Fruit fly (Drosophila melanogaster) whole organism, embryonic: ENCODE measurements around the gene Charon.

Experiments used
- Asciz ChIP-seq: fragments of 200-800 bp; sonication (Bioruptor generic); optimal IDR thresholded peaks from 2 replicates; lab custom pipeline; 2017; ENCODE audit warnings: missing biosample characterization, mild to moderate bottlenecking, missing genetic modification characterization, missing genetic modification reagents
- Atf-2 ChIP-seq: fragments of 200-800 bp; sonication (Bioruptor generic); optimal IDR thresholded peaks from 2 replicates; lab custom pipeline; 2016; ENCODE audit warnings: missing biosample characterization, missing genetic modification characterization
- Blimp-1 ChIP-seq: fragments of 200-800 bp; sonication (Bioruptor generic); optimal IDR thresholded peaks from 3 replicates; lab custom pipeline; 2018; ENCODE audit warnings: missing biosample characterization, missing genetic modification characterization, mild to moderate bottlenecking, moderate library complexity, missing genetic modification reagents
- CG1024 ChIP-seq: fragments of 200-800 bp; sonication (Bioruptor generic); IDR thresholded peaks from 2 replicates; pipeline ENCODE4 v1.3.6; 2022; ENCODE audit warnings: missing biosample characterization, missing genetic modification characterization
- CG11085 ChIP-seq: fragments of 200-800 bp; sonication (Bioruptor generic); IDR thresholded peaks from 2 replicates; pipeline ENCODE4 v1.3.6; 2022; ENCODE audit warnings: missing biosample characterization, missing genetic modification characterization
- CG11093 ChIP-seq: fragments of 200-800 bp; sonication (Bioruptor generic); IDR thresholded peaks from 3 replicates; pipeline ENCODE4 v1.3.6; 2022; ENCODE audit warnings: missing biosample characterization, missing genetic modification characterization
- CG12104 ChIP-seq: fragments of 200-800 bp; sonication (Bioruptor generic); optimal IDR thresholded peaks from 3 replicates; lab custom pipeline; 2016; ENCODE audit warnings: missing biosample characterization, missing genetic modification characterization
- CG14014 ChIP-seq: fragments of 200-800 bp; sonication (Bioruptor generic); IDR thresholded peaks from 2 replicates; pipeline ENCODE4 v1.3.6; 2022; ENCODE audit warnings: missing biosample characterization, missing genetic modification characterization
- CG14710 ChIP-seq: fragments of 200-800 bp; sonication (Bioruptor generic); optimal IDR thresholded peaks from 3 replicates; lab custom pipeline; 2019; ENCODE audit warnings: missing biosample characterization, mild to moderate bottlenecking, missing genetic modification characterization, moderate library complexity
- CG14860 ChIP-seq: fragments of 200-800 bp; sonication (Bioruptor generic); IDR thresholded peaks from 3 replicates; pipeline ENCODE4 v1.3.6; 2022; ENCODE audit warnings: missing biosample characterization, missing genetic modification characterization; ENCODE audit not compliant: partially characterized antibody
- CG1529 ChIP-seq: fragments of 200-800 bp; sonication (Bioruptor generic); optimal IDR thresholded peaks from 3 replicates; lab custom pipeline; 2018; ENCODE audit warnings: missing biosample characterization, missing genetic modification characterization
- CG1602 ChIP-seq: fragments of 200-800 bp; sonication (Bioruptor generic); optimal IDR thresholded peaks from 3 replicates; lab custom pipeline; 2016; ENCODE audit warnings: missing biosample characterization, missing genetic modification characterization
- CG1647 ChIP-seq: fragments of 200-800 bp; sonication (Bioruptor generic); optimal IDR thresholded peaks from 3 replicates; lab custom pipeline; 2016; ENCODE audit warnings: missing biosample characterization, missing genetic modification characterization
- CG16779 ChIP-seq: fragments of 200-800 bp; sonication (Bioruptor generic); IDR thresholded peaks from 2 replicates; pipeline ENCODE4 v1.3.6; 2022; ENCODE audit warnings: missing biosample characterization, missing genetic modification characterization
- CG17912 ChIP-seq: fragments of 200-800 bp; sonication (Bioruptor generic); optimal IDR thresholded peaks from 2 replicates; lab custom pipeline; 2018; ENCODE audit warnings: missing biosample characterization, mild to moderate bottlenecking, missing genetic modification characterization
- CG18262 ChIP-seq: fragments of 200-800 bp; optimal IDR thresholded peaks from 3 replicates; lab custom pipeline; 2019; ENCODE audit warnings: missing biosample characterization, mild to moderate bottlenecking, missing genetic modification characterization, moderate library complexity
- CG18599 ChIP-seq: fragments of 200-800 bp; sonication (Bioruptor generic); optimal IDR thresholded peaks from 3 replicates; lab custom pipeline; 2017; ENCODE audit warnings: missing biosample characterization, missing genetic modification characterization, mild to moderate bottlenecking, moderate library complexity, missing genetic modification reagents
- CG31224 ChIP-seq: fragments of 200-800 bp; sonication (Bioruptor generic); IDR thresholded peaks from 2 replicates; pipeline ENCODE4 v1.3.6; 2022; ENCODE audit warnings: missing biosample characterization, missing genetic modification characterization
- CG31441 ChIP-seq: fragments of 200-800 bp; sonication (Bioruptor generic); IDR thresholded peaks from 2 replicates; pipeline ENCODE4 v1.3.6; 2022; ENCODE audit warnings: missing biosample characterization, missing genetic modification characterization
- CG32772 ChIP-seq: fragments of 200-800 bp; sonication (Bioruptor generic); IDR thresholded peaks from 2 replicates; pipeline ENCODE4 v1.3.6; 2022; ENCODE audit warnings: missing biosample characterization, missing genetic modification characterization
- CG4282 ChIP-seq: fragments of 200-800 bp; sonication (Bioruptor generic); optimal IDR thresholded peaks from 2 replicates; lab custom pipeline; 2016; ENCODE audit warnings: missing biosample characterization, missing genetic modification characterization
- CG8359 ChIP-seq: fragments of 200-800 bp; sonication (Bioruptor generic); optimal IDR thresholded peaks from 2 replicates; lab custom pipeline; 2017; ENCODE audit warnings: missing biosample characterization, mild to moderate bottlenecking, missing genetic modification characterization, borderline replicate concordance
- CkIIα-i1 ChIP-seq: fragments of 200-800 bp; sonication (Bioruptor generic); IDR thresholded peaks from 2 replicates; pipeline ENCODE4 v1.3.6; 2022; ENCODE audit warnings: missing biosample characterization, missing genetic modification characterization
- Dek ChIP-seq: fragments of 200-800 bp; sonication (Bioruptor generic); optimal IDR thresholded peaks from 3 replicates; lab custom pipeline; 2019; ENCODE audit warnings: missing biosample characterization, mild to moderate bottlenecking, missing genetic modification characterization, moderate library complexity
- Dref ChIP-seq: fragments of 200-800 bp; sonication (Bioruptor generic); IDR thresholded peaks from 2 replicates; pipeline ENCODE4 v1.3.6; 2022; ENCODE audit warnings: missing biosample characterization, missing genetic modification characterization
- HmgZ ChIP-seq: fragments of 200-800 bp; sonication (Bioruptor generic); optimal IDR thresholded peaks from 2 replicates; lab custom pipeline; 2018; ENCODE audit warnings: missing biosample characterization, mild to moderate bottlenecking, missing genetic modification characterization
- Hmx ChIP-seq: fragments of 200-800 bp; sonication (Bioruptor generic); optimal IDR thresholded peaks from 2 replicates; lab custom pipeline; 2016; ENCODE audit warnings: missing biosample characterization, missing genetic modification characterization
- MBD-R2 ChIP-seq: fragments of 200-800 bp; sonication (Bioruptor generic); IDR thresholded peaks from 2 replicates; pipeline ENCODE4 v1.3.6; 2022; ENCODE audit warnings: missing biosample characterization, missing genetic modification characterization
- NFAT ChIP-seq: fragments of 200-800 bp; sonication (Bioruptor generic); IDR thresholded peaks from 2 replicates; pipeline ENCODE4 v1.3.6; 2022; ENCODE audit warnings: missing biosample characterization, missing genetic modification characterization
- YL-1 ChIP-seq: fragments of 200-800 bp; sonication (Bioruptor generic); optimal IDR thresholded peaks from 3 replicates; lab custom pipeline; 2017; ENCODE audit warnings: missing biosample characterization, mild to moderate bottlenecking, missing genetic modification characterization
- ac ChIP-seq: fragments of 200-800 bp; sonication (Bioruptor generic); optimal IDR thresholded peaks from 3 replicates; lab custom pipeline; 2017; ENCODE audit warnings: missing biosample characterization, mild to moderate bottlenecking, missing genetic modification characterization
- ase ChIP-seq: fragments of 200-800 bp; sonication (Bioruptor generic); IDR thresholded peaks from 3 replicates; pipeline ENCODE4 v1.3.6; 2022; ENCODE audit warnings: missing biosample characterization, missing genetic modification characterization
- ato ChIP-seq: fragments of 200-800 bp; sonication (Bioruptor generic); IDR thresholded peaks from 2 replicates; pipeline ENCODE4 v1.3.6; 2022; ENCODE audit warnings: missing biosample characterization, missing genetic modification characterization; ENCODE audit not compliant: partially characterized antibody
- bab2 ChIP-seq: fragments of 200-800 bp; sonication (Bioruptor generic); optimal IDR thresholded peaks from 2 replicates; lab custom pipeline; 2016; ENCODE audit warnings: missing biosample characterization, missing genetic modification characterization
- cato ChIP-seq: fragments of 200-800 bp; sonication (Bioruptor generic); optimal IDR thresholded peaks from 2 replicates; lab custom pipeline; 2016; ENCODE audit warnings: missing biosample characterization, missing genetic modification characterization, borderline replicate concordance
- chinmo ChIP-seq: fragments of 200-800 bp; sonication (Bioruptor generic); IDR thresholded peaks from 4 replicates; pipeline ENCODE4 v1.3.6; 2022; ENCODE audit warnings: missing biosample characterization, missing genetic modification characterization; ENCODE audit not compliant: partially characterized antibody
- croc ChIP-seq: fragments of 200-800 bp; sonication (Bioruptor generic); conservative IDR thresholded peaks from 3 replicates; pipeline ENCODE4 v1.3.6; 2022; ENCODE audit warnings: missing biosample characterization, missing genetic modification characterization
- ftz-f1 ChIP-seq: fragments of 200-800 bp; sonication (Bioruptor generic); optimal IDR thresholded peaks from 2 replicates; lab custom pipeline; 2016; ENCODE audit warnings: missing biosample characterization, missing genetic modification characterization
- gem ChIP-seq: fragments of 200-800 bp; sonication (Bioruptor generic); optimal IDR thresholded peaks from 2 replicates; lab custom pipeline; 2019; ENCODE audit warnings: missing biosample characterization, mild to moderate bottlenecking, missing genetic modification characterization, moderate library complexity
- insv ChIP-seq, 2 experiments: fragments of 200-800 bp; sonication (Bioruptor generic); optimal IDR thresholded peaks; 3 replicates each; lab custom pipeline; 2016 to 2018; ENCODE audit warnings: missing biosample characterization in 2 of 2, missing genetic modification characterization in 2 of 2
- kay ChIP-seq: fragments of 200-800 bp; sonication (Bioruptor generic); optimal IDR thresholded peaks from 2 replicates; lab custom pipeline; 2016; ENCODE audit warnings: missing biosample characterization, missing genetic modification characterization
- oc ChIP-seq: fragments of 200-800 bp; sonication (Bioruptor generic); optimal IDR thresholded peaks from 2 replicates; lab custom pipeline; 2018; ENCODE audit warnings: missing biosample characterization, mild to moderate bottlenecking, missing genetic modification characterization, moderate library complexity
- sim ChIP-seq: fragments of 200-800 bp; sonication (Bioruptor generic); IDR thresholded peaks from 2 replicates; pipeline ENCODE4 v1.3.6; 2022; ENCODE audit warnings: missing biosample characterization, missing genetic modification characterization
- slbo ChIP-seq: fragments of 200-800 bp; sonication (Bioruptor generic); IDR thresholded peaks from 2 replicates; pipeline ENCODE4 v1.3.6; 2022; ENCODE audit warnings: missing biosample characterization, missing genetic modification characterization
- slou ChIP-seq: fragments of 200-800 bp; sonication (Bioruptor generic); optimal IDR thresholded peaks from 3 replicates; lab custom pipeline; 2016; ENCODE audit warnings: missing biosample characterization, missing genetic modification characterization
- sna ChIP-seq: fragments of 200-800 bp; sonication (Bioruptor generic); IDR thresholded peaks from 2 replicates; pipeline ENCODE4 v1.3.6; 2022; ENCODE audit warnings: missing biosample characterization, missing genetic modification characterization; ENCODE audit not compliant: partially characterized antibody
- sr ChIP-seq: fragments of 200-800 bp; sonication (Bioruptor generic); IDR thresholded peaks from 3 replicates; pipeline ENCODE4 v1.3.6; 2022; ENCODE audit warnings: missing biosample characterization, missing genetic modification characterization
- stwl ChIP-seq: fragments of 200-800 bp; sonication (Bioruptor generic); optimal IDR thresholded peaks from 3 replicates; lab custom pipeline; 2018; ENCODE audit warnings: missing biosample characterization, mild to moderate bottlenecking, missing genetic modification characterization, moderate library complexity
- ttk ChIP-seq: fragments of 200-800 bp; sonication (Bioruptor generic); IDR thresholded peaks from 2 replicates; pipeline ENCODE4 v2.1.2; 2022; ENCODE audit warnings: missing biosample characterization, missing genetic modification characterization
- zfh2 ChIP-seq: fragments of 200-800 bp; sonication (Bioruptor generic); optimal IDR thresholded peaks from 2 replicates; lab custom pipeline; 2016; ENCODE audit warnings: missing biosample characterization, missing genetic modification characterization

Gene Charon

DNA sequence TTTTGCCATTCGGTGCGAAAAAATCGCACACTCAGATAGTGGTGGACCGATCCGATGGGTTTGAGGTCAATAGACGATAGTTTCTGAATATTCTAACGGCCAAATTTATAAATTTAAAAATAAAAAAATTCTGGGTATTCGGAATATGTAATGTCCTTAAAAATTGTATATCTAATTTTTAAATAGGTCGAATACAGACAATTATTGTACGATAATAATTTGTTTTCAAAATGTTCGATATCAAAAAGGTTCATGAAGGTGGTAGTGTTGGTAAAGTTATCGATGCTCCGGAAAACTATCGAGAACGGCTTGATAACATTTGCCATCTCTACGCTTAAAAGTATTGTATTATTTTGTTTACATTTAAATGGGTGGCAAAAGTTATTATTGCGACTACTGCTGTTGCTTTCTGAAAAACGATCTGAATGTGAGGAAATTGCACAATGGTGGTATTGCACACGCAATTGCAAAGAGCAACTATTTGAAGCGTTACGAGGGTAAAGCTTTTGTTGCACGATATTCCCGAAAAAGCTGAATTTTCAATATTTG lies 2.7 kb downstream of the Charon start, which contains the start of the genes CG31922 and Plap (continued):
- TF ChIP-seq CG16779 (GFP tag; lab: Robert Waterston, UW) = no peak
- TF ChIP-seq Atf-2 = peak; percentile 32
- TF ChIP-seq YL-1 (GFP tag; lab: Kevin White, UChicago) = peak; percentile 74
- TF ChIP-seq CG31441 (GFP tag; lab: Robert Waterston, UW) = no peak; the same call in 1 of the 2 replicates
- TF ChIP-seq CG11093 (GFP tag; lab: Robert Waterston, UW) = no peak
- peak; percentile 78 for TF ChIP-seq MBD-R2
- peak; percentile 23; the same call in 1 of the 3 replicates for TF ChIP-seq croc (GFP tag; lab: Robert Waterston, UW)
- peak; percentile 66 for TF ChIP-seq Dref
- TF ChIP-seq CG1024 (GFP tag; lab: Robert Waterston, UW) = no peak
- TF ChIP-seq NFAT (GFP tag; lab: Robert Waterston, UW) = 0 out of 2 replicates have a peak, but pooled peaks have one; percentile 30
- TF ChIP-seq Dek (tag; lab: Kevin White, UChicago) = peak; percentile 67
- TF ChIP-seq CG8359 (GFP tag; lab: Kevin White, UChicago) = no peak
- no peak for TF ChIP-seq CG32772 (GFP tag; lab: Robert Waterston, UW)
- TF ChIP-seq gem = no peak
- peak; percentile 68 for TF ChIP-seq ftz-f1 (GFP tag; lab: Kevin White, UChicago)
- TF ChIP-seq CG1529 (GFP tag; lab: Kevin White, UChicago) = no peak
- TF ChIP-seq slbo (GFP tag; lab: Robert Waterston, UW) = peak; percentile 80
- TF ChIP-seq CG12104 (GFP tag; lab: Kevin White, UChicago) = peak; percentile 56
- peak; percentile 90 for TF ChIP-seq sna (GFP tag; lab: Robert Waterston, UW)
- TF ChIP-seq sim (GFP tag; lab: Robert Waterston, UW) = no peak
- TF ChIP-seq ato (GFP tag; lab: Robert Waterston, UW) = peak; percentile 53
- peak; percentile 68 for TF ChIP-seq slou
- peak; percentile 69 for TF ChIP-seq CG1647 (GFP tag; lab: Kevin White, UChicago)
- peak; percentile 73 for TF ChIP-seq HmgZ (tag; lab: Kevin White, UChicago)
- peak; percentile 62 for TF ChIP-seq CG1602 (GFP tag; lab: Kevin White, UChicago)
- TF ChIP-seq CG18599 = peak; percentile 60
- TF ChIP-seq CG17912 (GFP tag; lab: Kevin White, UChicago) = no peak
- TF ChIP-seq sr (GFP tag; lab: Robert Waterston, UW) = no peak
- TF ChIP-seq CG31224 (GFP tag; lab: Robert Waterston, UW) = peak; percentile 33; the same call in 1 of the 2 replicates
- peak; percentile 52 for TF ChIP-seq cato (GFP tag; lab: Kevin White, UChicago)
- peak; percentile 69 for TF ChIP-seq CG18262
- no peak for TF ChIP-seq ttk (GFP tag; lab: Robert Waterston, UW)
- peak; percentile 46 for TF ChIP-seq Hmx (GFP tag; lab: Kevin White, UChicago)
- no peak for TF ChIP-seq oc (tag; lab: Kevin White, UChicago)
- peak; percentile 53 for TF ChIP-seq kay (GFP tag; lab: Kevin White, UChicago)
- no peak for TF ChIP-seq ase (GFP tag; lab: Robert Waterston, UW)
- TF ChIP-seq ac (GFP tag; lab: Kevin White, UChicago) = no peak
- TF ChIP-seq CG14860 (GFP tag; lab: Robert Waterston, UW) = peak; percentile 92
- peak; percentile 84 for TF ChIP-seq zfh2 (GFP tag; lab: Kevin White, UChicago)
- TF ChIP-seq chinmo = peak; percentile 75; the same call in 2 of the 4 replicates
- TF ChIP-seq CG4282 (GFP tag; lab: Kevin White, UChicago) = peak; percentile 17
- TF ChIP-seq CG14710 (tag; lab: Kevin White, UChicago) = peak; percentile 86
- peak; percentile 64 for TF ChIP-seq bab2
- 0 out of 2 replicates have a peak, but pooled peaks have one; percentile 30 for TF ChIP-seq CG14014 (GFP tag; lab: Robert Waterston, UW)
- TF ChIP-seq Blimp-1 = no peak
- peak in 1 of 2 experiments; percentile 35 for TF ChIP-seq insv (GFP tag; optimal IDR thresholded peaks at IDR 0.05; lab: Kevin White, UChicago)
- no peak for TF ChIP-seq CkIIα-i1 (GFP tag; lab: Robert Waterston, UW)
- peak; percentile 74 for TF ChIP-seq stwl (tag; lab: Kevin White, UChicago)
- 0 out of 2 replicates have a peak, but pooled peaks have one; percentile 17 for TF ChIP-seq CG11085 (GFP tag; lab: Robert Waterston, UW)
- TF ChIP-seq Asciz = no peak
